Fruit fly (Drosophila melanogaster) whole organism: ENCODE data around the gene Vha55.

Source experiments
- CG8478 ChIP-seq: fragments of >200 bp; optimal IDR thresholded peaks from 2 replicates; lab custom pipeline; 2018; ENCODE audit warnings: inconsistent platforms
- Dll ChIP-seq: fragments of >200 bp; optimal IDR thresholded peaks from 2 replicates; lab custom pipeline; 2017
- EcR ChIP-seq, 2 experiments: fragments of >200 bp; optimal IDR thresholded peaks; 2 replicates each; lab custom pipeline; 2017; ENCODE audit warnings: missing biosample characterization in 2 of 2, missing genetic modification characterization in 2 of 2, missing genetic modification reagents in 2 of 2
- pan ChIP-seq: fragments of >200 bp; optimal IDR thresholded peaks from 2 replicates; lab custom pipeline; 2017
- psq ChIP-seq: fragments of >200 bp; optimal IDR thresholded peaks from 2 replicates; lab custom pipeline; 2017
- usp ChIP-seq: fragments of >200 bp; optimal IDR thresholded peaks from 2 replicates; lab custom pipeline; 2017; ENCODE audit warnings: missing biosample characterization, missing genetic modification characterization, mixed read lengths

The Vha55 gene

DNA sequence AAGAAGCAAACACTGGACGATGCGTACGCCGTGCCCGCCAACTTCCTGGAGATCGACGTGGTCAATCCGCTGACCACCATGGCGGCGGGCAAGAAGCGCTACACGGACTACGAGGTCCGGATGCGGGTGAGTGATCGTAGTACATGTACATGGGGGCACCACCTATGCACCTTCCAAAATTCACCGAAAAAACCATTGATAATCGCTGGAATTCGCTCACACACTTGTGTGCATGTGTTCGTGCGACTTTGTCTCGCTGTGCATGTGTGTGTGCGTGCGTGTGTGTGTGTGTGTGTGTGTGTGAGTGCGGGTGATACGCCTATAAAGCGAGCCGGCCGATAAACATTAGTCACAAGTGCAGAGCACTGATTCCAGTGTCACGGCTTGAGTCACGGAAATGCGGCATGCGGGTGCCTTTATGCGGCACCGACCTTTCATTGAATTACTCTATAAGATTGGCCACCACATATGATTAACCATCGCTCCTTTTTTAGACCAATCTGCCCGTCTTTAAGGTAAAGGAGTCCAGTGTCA lies 833 bp upstream of the Vha55 start:
- no peak for TF ChIP-seq usp (GFP tag; lab: Kevin White, UChicago)
- TF ChIP-seq CG8478 (lab: Kevin White, UChicago): peak; percentile 9
- no peak for TF ChIP-seq pan (lab: Kevin White, UChicago)

DNA sequence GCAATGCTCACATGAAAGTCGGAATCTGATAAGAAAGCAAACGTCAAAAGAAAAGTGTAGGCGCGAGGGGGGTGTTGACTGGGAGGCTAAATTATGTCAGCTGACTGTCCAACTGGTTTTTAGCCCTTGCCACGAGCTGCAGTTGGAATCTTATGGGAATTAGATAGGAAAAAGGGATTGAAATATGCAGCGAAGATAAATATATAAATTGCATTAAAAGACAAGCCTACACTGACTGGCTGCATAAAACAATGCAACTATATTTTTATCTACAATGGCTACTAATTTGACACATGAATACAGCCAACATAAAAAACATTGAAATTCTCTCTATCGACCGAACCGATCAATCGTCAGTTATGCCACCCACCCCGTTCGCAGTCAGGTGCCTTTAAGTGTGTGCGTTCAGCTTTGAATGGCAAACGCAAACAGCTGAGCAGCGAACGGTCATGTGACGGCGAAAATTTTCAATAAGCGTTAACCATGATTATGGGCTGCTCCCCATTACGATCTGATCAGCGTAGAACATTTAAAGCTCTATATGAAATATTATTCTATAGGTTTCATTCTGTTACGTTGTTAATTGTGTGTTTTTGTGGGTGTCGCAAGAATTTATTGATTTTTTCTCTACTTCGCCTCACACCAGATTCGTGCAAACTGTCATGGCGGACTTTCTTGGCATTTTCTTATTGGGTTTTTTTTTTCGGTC lies 801 bp downstream of the Vha55 start:
- TF ChIP-seq usp (GFP tag; lab: Kevin White, UChicago) (no peak), pan (lab: Kevin White, UChicago) (no peak), EcR (GFP tag; optimal IDR thresholded peaks at IDR 0.05; lab: Kevin White, UChicago) (no peak), psq (no peak)

DNA sequence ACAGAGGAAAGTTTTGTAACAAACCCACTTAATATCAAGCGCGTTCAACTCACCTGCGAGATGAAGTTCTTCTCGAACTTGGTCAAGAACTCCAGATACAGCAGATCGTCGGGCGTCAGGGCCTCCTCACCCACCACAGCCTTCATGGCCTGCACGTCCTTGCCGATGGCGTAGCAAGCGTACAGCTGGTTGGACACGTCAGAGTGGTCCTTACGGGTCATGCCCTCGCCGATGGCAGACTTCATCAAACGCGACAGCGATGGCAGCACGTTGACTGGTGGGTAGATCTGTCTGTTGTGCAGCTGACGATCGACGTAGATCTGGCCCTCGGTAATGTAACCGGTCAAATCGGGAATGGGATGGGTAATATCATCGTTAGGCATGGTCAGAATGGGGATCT lies 2.7 kb downstream of the Vha55 start:
- no peak for TF ChIP-seq CG8478 (lab: Kevin White, UChicago)

DNA sequence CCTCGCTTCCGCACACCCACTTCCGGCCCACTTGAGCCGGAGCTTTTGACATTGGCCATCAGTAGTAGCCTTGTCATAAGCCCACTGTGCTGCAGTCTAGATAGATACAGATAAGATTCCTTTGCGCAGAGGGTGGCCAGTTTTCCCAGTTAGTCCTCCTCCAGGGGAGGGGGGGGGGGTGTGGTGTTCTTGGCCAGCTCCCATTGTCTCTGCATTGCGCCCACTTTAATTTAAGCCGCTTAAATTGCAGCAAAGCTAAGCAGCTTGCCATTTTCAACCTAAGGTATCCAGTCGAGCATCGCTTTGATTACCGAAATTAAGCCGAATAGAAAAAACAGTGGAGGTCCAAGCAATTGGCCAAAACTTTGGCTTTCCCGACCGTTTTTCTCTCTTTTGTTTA lies 4.9 kb downstream of the Vha55 start:
- TF ChIP-seq Dll (lab: Kevin White, UChicago) (no peak), CG8478 (lab: Kevin White, UChicago) (no peak), usp (GFP tag; lab: Kevin White, UChicago) (no peak), pan (lab: Kevin White, UChicago) (no peak), EcR (GFP tag; optimal IDR thresholded peaks at IDR 0.05; lab: Kevin White, UChicago) (no peak)

DNA sequence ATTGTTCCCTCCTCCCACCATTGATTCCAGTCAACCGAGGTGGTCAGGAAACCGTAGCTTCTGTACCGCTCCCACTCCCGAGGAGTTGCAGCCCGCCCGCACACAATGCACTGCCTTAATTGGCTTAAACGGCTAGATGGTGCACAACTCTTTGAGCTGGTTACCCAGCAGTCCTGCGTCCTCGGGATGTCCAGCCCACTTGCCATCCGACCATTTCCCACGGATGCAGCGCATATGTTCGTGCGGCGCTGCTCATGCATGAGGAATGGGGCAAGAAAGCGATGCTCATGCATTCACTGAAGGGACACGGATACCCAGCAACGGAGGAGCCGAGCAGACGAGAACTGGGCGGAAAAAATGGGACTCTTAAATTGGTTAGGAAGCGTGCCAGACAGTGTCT lies 12.1 kb downstream of the Vha55 start:
- TF ChIP-seq usp (GFP tag; lab: Kevin White, UChicago): no peak

DNA sequence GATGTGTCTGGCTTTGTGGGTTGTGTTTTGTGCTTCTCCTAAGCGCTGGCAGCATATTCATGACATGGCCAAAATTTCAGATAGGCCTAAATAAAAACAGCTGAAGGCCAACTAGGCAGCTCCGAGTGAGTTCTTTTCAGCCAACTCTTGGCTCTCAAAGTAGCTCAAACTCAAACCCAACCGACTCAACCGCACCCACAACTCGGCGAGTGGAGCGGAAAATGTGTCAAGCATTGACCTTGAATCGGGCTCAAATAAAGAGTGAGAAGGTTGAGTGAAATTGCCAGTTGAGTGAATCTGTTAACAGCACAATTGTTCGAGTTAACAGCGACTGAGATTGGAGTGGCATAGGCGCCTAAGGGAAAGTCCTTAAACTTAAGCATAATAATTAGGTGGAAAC lies 15.7 kb downstream of the Vha55 start:
- TF ChIP-seq psq: no peak
- TF ChIP-seq pan (lab: Kevin White, UChicago): no peak
- TF ChIP-seq EcR (GFP tag; optimal IDR thresholded peaks at IDR 0.05; lab: Kevin White, UChicago): no peak
- TF ChIP-seq CG8478 (lab: Kevin White, UChicago): no peak
- no peak for TF ChIP-seq usp (GFP tag; lab: Kevin White, UChicago)
- no peak for TF ChIP-seq Dll (lab: Kevin White, UChicago)

DNA sequence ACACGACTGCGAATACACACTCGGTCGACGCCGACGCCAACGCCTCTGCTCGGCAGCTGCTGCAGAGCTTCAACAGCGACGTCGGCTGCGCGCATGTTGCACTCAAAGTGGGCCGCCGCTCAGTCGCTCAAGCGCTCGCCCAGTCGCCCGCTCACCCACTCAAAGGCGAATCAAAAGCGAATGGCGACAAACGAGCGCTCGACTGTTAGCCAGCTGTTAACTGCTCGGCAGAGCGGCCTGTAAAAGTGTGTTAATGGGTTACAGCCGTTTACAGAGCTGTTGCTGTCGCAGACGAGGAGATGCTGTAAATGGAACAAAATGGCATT lies 31.8 kb downstream of the Vha55 start:
- TF ChIP-seq EcR (GFP tag; optimal IDR thresholded peaks at IDR 0.05; lab: Kevin White, UChicago) (no peak), Dll (lab: Kevin White, UChicago) (no peak), CG8478 (lab: Kevin White, UChicago) (no peak), pan (lab: Kevin White, UChicago) (no peak), psq (no peak), usp (GFP tag; lab: Kevin White, UChicago) (no peak)

DNA sequence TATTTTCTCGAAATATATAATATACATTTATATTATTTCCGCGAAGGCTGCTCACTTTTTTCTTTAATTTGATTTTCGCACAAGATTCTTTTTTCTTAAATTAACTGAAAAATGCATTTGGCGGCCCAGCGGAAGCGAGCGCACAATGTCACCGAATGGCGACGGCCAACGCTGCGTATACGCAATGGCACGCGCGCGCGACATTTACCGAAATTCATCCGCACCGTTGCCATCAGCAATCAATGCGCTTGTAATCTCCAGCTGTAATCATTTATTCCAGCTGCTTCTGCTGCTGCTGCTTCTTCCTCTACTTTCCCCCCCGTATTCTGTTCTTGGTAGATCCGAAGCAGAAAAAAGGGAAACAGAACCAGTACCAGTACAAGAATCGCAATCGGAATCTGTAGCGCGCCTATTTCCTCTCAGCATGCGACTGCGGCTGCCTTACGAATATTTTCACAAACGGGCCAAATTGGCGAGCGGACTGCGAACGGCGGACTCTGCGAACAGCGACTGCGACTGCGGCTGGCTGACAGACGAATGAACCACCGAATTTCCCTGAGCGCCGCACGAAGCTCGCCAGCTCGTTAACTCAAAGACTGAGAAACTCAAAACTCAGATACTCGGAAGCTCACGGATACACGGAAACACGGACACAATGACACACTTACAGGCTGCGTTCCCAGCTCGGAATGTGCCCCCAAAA lies 32.3 kb downstream of the Vha55 start, which contains the start of gene Octbeta2R:
TSS of gene Octbeta2R (minus strand) at position 539 of the 703 bp plus-strand sequence.
- no peak for TF ChIP-seq Dll (lab: Kevin White, UChicago)
- no peak for TF ChIP-seq psq
- no peak for TF ChIP-seq usp (GFP tag; lab: Kevin White, UChicago)

DNA sequence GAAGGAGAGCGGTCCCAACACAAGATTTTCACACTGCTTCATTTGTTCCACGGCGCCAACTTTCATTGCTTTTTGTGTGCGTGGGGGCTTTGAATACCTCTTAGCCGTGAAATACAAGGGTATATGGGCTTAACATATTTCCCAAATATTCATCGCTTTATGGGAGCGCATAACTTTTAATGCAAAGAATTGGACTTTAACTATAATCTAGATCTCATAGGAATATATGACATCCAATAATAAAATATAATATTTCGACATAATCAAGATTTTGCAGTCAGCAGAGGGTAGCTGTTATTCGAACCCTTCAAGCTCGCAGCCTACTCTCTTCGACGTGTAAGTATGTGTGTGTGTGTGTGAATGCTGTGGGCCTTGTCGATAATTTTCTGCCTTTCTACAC lies 36.0 kb downstream of the Vha55 start:
- no peak for TF ChIP-seq Dll (lab: Kevin White, UChicago)
- no peak for TF ChIP-seq pan (lab: Kevin White, UChicago)
- TF ChIP-seq psq: no peak
- TF ChIP-seq CG8478 (lab: Kevin White, UChicago): no peak
- no peak for TF ChIP-seq usp (GFP tag; lab: Kevin White, UChicago)
